Worm (Caenorhabditis elegans) whole organism, L4/young adult: ENCODE measurements around the gene scav-3.

ENCODE experiments used
- dao-5 ChIP-seq: sonication (generic microtip); optimal IDR thresholded peaks from 2 replicates; lab custom pipeline; 2016; ENCODE audit warnings: missing genotype, missing genetic modification characterization, moderate library complexity, missing compliant biosample characterization
- him-1 ChIP-seq: sonication (generic microtip); optimal IDR thresholded peaks from 2 replicates; lab custom pipeline; 2016; ENCODE audit warnings: missing genotype, missing genetic modification reagents, missing genetic modification characterization, missing compliant biosample characterization

- TF ChIP-seq him-1 (tag; lab: Kevin White, UChicago) (no peak), dao-5 (tag; lab: Kevin White, UChicago) (no peak)
These were observed 29.0 kb downstream of the scav-3 start for ce11 chrIII:12427527-12428263.
